Worm (Caenorhabditis elegans) whole organism, L1 larva: Measurements from ENCODE around the gene D1046.2.

Source experiments
- C34B4.2 ChIP-seq: sonication (generic microtip); optimal IDR thresholded peaks from 2 replicates; lab custom pipeline; 2017; ENCODE audit warnings: mild to moderate bottlenecking, missing genetic modification characterization, missing compliant biosample characterization
- F16B12.6 ChIP-seq: fragments of 150-350 bp; optimal IDR thresholded peaks from 2 replicates; lab custom pipeline; 2014; ENCODE audit warnings: missing biosample characterization, missing genetic modification characterization
- Y116A8C.19 ChIP-seq: sonication (generic microtip); optimal IDR thresholded peaks from 2 replicates; lab custom pipeline; 2016; ENCODE audit warnings: missing compliant biosample characterization, missing genetic modification characterization, borderline replicate concordance
- alr-1 ChIP-seq: fragments of 200-800 bp; sonication (Bioruptor generic); optimal IDR thresholded peaks from 2 replicates; lab custom pipeline; 2018; ENCODE audit warnings: borderline replicate concordance, mild to moderate bottlenecking, missing genetic modification characterization, missing compliant biosample characterization
- aly-2 ChIP-seq: fragments of 150-350 bp; optimal IDR thresholded peaks from 2 replicates; lab custom pipeline; 2014; ENCODE audit warnings: missing biosample characterization, missing genetic modification characterization
- ama-1 ChIP-seq: fragments of 150-350 bp; optimal IDR thresholded peaks from 2 replicates; lab custom pipeline; 2014
- blmp-1 ChIP-seq: fragments of 150-350 bp; optimal IDR thresholded peaks from 2 replicates; lab custom pipeline; 2014; ENCODE audit warnings: missing biosample characterization, missing genetic modification characterization
- ceh-63 ChIP-seq: fragments of 200-800 bp; sonication (Bioruptor generic); optimal IDR thresholded peaks from 2 replicates; lab custom pipeline; 2018; ENCODE audit warnings: mild to moderate bottlenecking, missing genetic modification characterization, missing compliant biosample characterization
- ceh-88 ChIP-seq: fragments of 200-800 bp; sonication (Bioruptor generic); IDR thresholded peaks from 2 replicates; pipeline ENCODE4 v1.3.6; 2022; ENCODE audit warnings: missing genetic modification characterization, missing compliant biosample characterization
- ceh-90 ChIP-seq: sonication (generic microtip); optimal IDR thresholded peaks from 2 replicates; lab custom pipeline; 2016; ENCODE audit warnings: missing genetic modification characterization, missing compliant biosample characterization
- ces-1 ChIP-seq: fragments of 150-350 bp; optimal IDR thresholded peaks from 2 replicates; lab custom pipeline; 2014; ENCODE audit warnings: missing biosample characterization, missing genetic modification reagents, missing genetic modification characterization
- dpl-1 ChIP-seq, 3 experiments: fragments of 150-350 bp in 2 of 3; sonication (generic microtip) in 1 of 3; optimal IDR thresholded peaks; 2 replicates each; lab custom pipeline; 2014 to 2017; ENCODE audit warnings: missing biosample characterization in 3 of 3, missing genetic modification characterization in 3 of 3, missing genetic modification reagents in 3 of 3
- dsc-1 ChIP-seq: sonication (generic microtip); optimal IDR thresholded peaks from 2 replicates; lab custom pipeline; 2016; ENCODE audit warnings: mild to moderate bottlenecking, missing genetic modification characterization, missing compliant biosample characterization
- efl-1 ChIP-seq, 4 experiments: fragments of 150-350 bp; optimal IDR thresholded peaks in 3 of 4; peaks in 1 of 4; 1 replicate in 1 of 4; 2 replicates in 3 of 4; lab custom pipeline; 2014; ENCODE audit warnings: missing biosample characterization in 2 of 4, missing genetic modification characterization in 2 of 4, missing genetic modification reagents in 2 of 4
- efl-3 ChIP-seq: fragments of 200-800 bp; sonication (Bioruptor generic); optimal IDR thresholded peaks from 2 replicates; lab custom pipeline; 2018; ENCODE audit warnings: mild to moderate bottlenecking, missing genetic modification characterization, missing compliant biosample characterization
- elt-2 ChIP-seq: sonication (generic microtip); optimal IDR thresholded peaks from 2 replicates; lab custom pipeline; 2016; ENCODE audit warnings: missing genetic modification characterization, mild to moderate bottlenecking, inconsistent platforms, missing compliant biosample characterization, missing genetic modification reagents
- elt-3 ChIP-seq, 6 experiments: fragments of 150-350 bp in 1 of 6; sonication (generic microtip); optimal IDR thresholded peaks; 2 replicates each; lab custom pipeline; 2017 to 2018; ENCODE audit warnings: missing biosample characterization in 6 of 6, missing genetic modification characterization in 6 of 6, inconsistent platforms in 1 of 6
- ets-5 ChIP-seq: fragments of 200-800 bp; sonication (Bioruptor generic); IDR thresholded peaks from 2 replicates; pipeline ENCODE4 v1.3.6; 2022; ENCODE audit warnings: missing genetic modification characterization, missing compliant biosample characterization
- fkh-4 ChIP-seq: sonication (generic microtip); optimal IDR thresholded peaks from 2 replicates; lab custom pipeline; 2016; ENCODE audit warnings: missing compliant biosample characterization, missing genetic modification characterization, borderline replicate concordance
- fkh-8 ChIP-seq: sonication (generic microtip); optimal IDR thresholded peaks from 2 replicates; lab custom pipeline; 2016; ENCODE audit warnings: mild to moderate bottlenecking, missing genetic modification characterization, missing compliant biosample characterization
- grh-1 ChIP-seq: fragments of 200-800 bp; sonication (Bioruptor generic); IDR thresholded peaks from 2 replicates; pipeline ENCODE4 v1.3.6; 2022; ENCODE audit warnings: missing genetic modification reagents, missing genetic modification characterization, missing compliant biosample characterization
- hlh-17 ChIP-seq: fragments of 200-800 bp; sonication (Bioruptor generic); optimal IDR thresholded peaks from 2 replicates; lab custom pipeline; 2018; ENCODE audit warnings: missing genetic modification characterization, mild to moderate bottlenecking, missing compliant biosample characterization, moderate library complexity, borderline replicate concordance
- irx-1 ChIP-seq: sonication (generic microtip); optimal IDR thresholded peaks from 2 replicates; lab custom pipeline; 2016; ENCODE audit warnings: missing genetic modification characterization, missing compliant biosample characterization
- isw-1 ChIP-seq: fragments of 200-800 bp; sonication (Bioruptor generic); IDR thresholded peaks from 2 replicates; pipeline ENCODE4 v1.3.6; 2022; ENCODE audit warnings: missing genetic modification characterization, missing compliant biosample characterization
- lin-13 ChIP-seq: fragments of 150-350 bp; optimal IDR thresholded peaks from 2 replicates; lab custom pipeline; 2014; ENCODE audit warnings: missing biosample characterization, missing genetic modification reagents, missing genetic modification characterization
- lin-14 ChIP-seq: fragments of 200-800 bp; sonication (Bioruptor generic); optimal IDR thresholded peaks from 2 replicates; lab custom pipeline; 2018; ENCODE audit warnings: mild to moderate bottlenecking, missing genetic modification characterization, moderate library complexity, missing compliant biosample characterization
- lin-15B ChIP-seq: fragments of 150-350 bp; sonication (generic microtip); optimal IDR thresholded peaks from 3 replicates; lab custom pipeline; 2014; ENCODE audit warnings: missing biosample characterization, missing genetic modification characterization
- lsy-2 ChIP-seq, 2 experiments: fragments of 150-350 bp; optimal IDR thresholded peaks; 2 replicates each; lab custom pipeline; 2014; ENCODE audit warnings: missing biosample characterization in 2 of 2, missing genetic modification characterization in 2 of 2
- mdl-1 ChIP-seq, 2 experiments: fragments of 150-350 bp; optimal IDR thresholded peaks; 2 replicates each; lab custom pipeline; 2014 to 2017; ENCODE audit warnings: missing biosample characterization in 2 of 2, missing genetic modification characterization in 2 of 2, inconsistent platforms in 1 of 2
- nhr-12 ChIP-seq: sonication (generic microtip); optimal IDR thresholded peaks from 2 replicates; lab custom pipeline; 2017; ENCODE audit warnings: missing biosample characterization, missing genetic modification characterization
- nhr-20 ChIP-seq: sonication (generic microtip); optimal IDR thresholded peaks from 2 replicates; lab custom pipeline; 2016; ENCODE audit warnings: mild to moderate bottlenecking, missing genetic modification characterization, missing compliant biosample characterization
- nhr-237 ChIP-seq: fragments of 150-350 bp; optimal IDR thresholded peaks from 2 replicates; lab custom pipeline; 2014; ENCODE audit warnings: missing biosample characterization, missing genetic modification characterization
- nhr-76 ChIP-seq: sonication (generic microtip); optimal IDR thresholded peaks from 2 replicates; lab custom pipeline; 2017; ENCODE audit warnings: missing biosample characterization, missing genetic modification characterization
- pag-3 ChIP-seq: sonication (generic microtip); optimal IDR thresholded peaks from 2 replicates; lab custom pipeline; 2017; ENCODE audit warnings: missing genetic modification characterization, mild to moderate bottlenecking, missing compliant biosample characterization, antibody characterized with exemption, borderline replicate concordance; ENCODE audit not compliant: insufficient read depth
- pax-3 ChIP-seq: fragments of 200-800 bp; sonication (Bioruptor generic); optimal IDR thresholded peaks from 2 replicates; lab custom pipeline; 2018; ENCODE audit warnings: mild to moderate bottlenecking, missing genetic modification characterization, moderate library complexity, missing compliant biosample characterization
- pqm-1 ChIP-seq: sonication (generic microtip); optimal IDR thresholded peaks from 3 replicates; lab custom pipeline; 2017; ENCODE audit warnings: missing biosample characterization, missing genetic modification characterization
- rnt-1 ChIP-seq: sonication (generic microtip); optimal IDR thresholded peaks from 2 replicates; lab custom pipeline; 2016; ENCODE audit warnings: mild to moderate bottlenecking, missing genetic modification characterization, moderate library complexity, missing compliant biosample characterization
- snpc-4 ChIP-seq: fragments of 150-350 bp; optimal IDR thresholded peaks from 2 replicates; lab custom pipeline; 2014; ENCODE audit warnings: missing biosample characterization, missing genetic modification characterization
- sptf-1 ChIP-seq: fragments of 150-350 bp; optimal IDR thresholded peaks from 2 replicates; lab custom pipeline; 2014; ENCODE audit warnings: missing biosample characterization, missing genetic modification characterization
- tbx-2 ChIP-seq: sonication (generic microtip); optimal IDR thresholded peaks from 2 replicates; lab custom pipeline; 2016; ENCODE audit warnings: missing genetic modification characterization, missing compliant biosample characterization
- unc-130 ChIP-seq: fragments of 150-350 bp; optimal IDR thresholded peaks from 2 replicates; lab custom pipeline; 2017; ENCODE audit warnings: missing biosample characterization, missing genetic modification characterization, inconsistent platforms
- unc-30 ChIP-seq: sonication (generic microtip); optimal IDR thresholded peaks from 2 replicates; lab custom pipeline; 2017; ENCODE audit warnings: missing biosample characterization, missing genetic modification characterization
- unc-62 ChIP-seq: fragments of 150-350 bp; optimal IDR thresholded peaks from 2 replicates; lab custom pipeline; 2014; ENCODE audit warnings: missing biosample characterization, missing genetic modification reagents, missing genetic modification characterization
- unc-86 ChIP-seq: sonication (generic microtip); optimal IDR thresholded peaks from 2 replicates; lab custom pipeline; 2016; ENCODE audit warnings: missing genetic modification characterization, missing compliant biosample characterization
- vab-15 ChIP-seq: sonication (generic microtip); optimal IDR thresholded peaks from 2 replicates; lab custom pipeline; 2017; ENCODE audit warnings: missing genotype, mild to moderate bottlenecking, missing genetic modification characterization, missing compliant biosample characterization
- xbp-1 ChIP-seq: sonication (generic microtip); optimal IDR thresholded peaks from 2 replicates; lab custom pipeline; 2016; ENCODE audit warnings: missing genetic modification characterization, missing compliant biosample characterization
- zag-1 ChIP-seq: fragments of 150-350 bp; optimal IDR thresholded peaks from 2 replicates; lab custom pipeline; 2014; ENCODE audit warnings: missing biosample characterization, missing genetic modification characterization
- zip-4 ChIP-seq: fragments of 200-800 bp; sonication (Bioruptor generic); optimal IDR thresholded peaks from 2 replicates; lab custom pipeline; 2018; ENCODE audit warnings: mild to moderate bottlenecking, missing genetic modification characterization, moderate library complexity, missing compliant biosample characterization
- ztf-4 ChIP-seq: fragments of 150-350 bp; optimal IDR thresholded peaks from 2 replicates; lab custom pipeline; 2014; ENCODE audit warnings: missing biosample characterization, missing genetic modification characterization

The D1046.2 gene

ce11 chrIV:8949078-8950039 lies 23.5 kb upstream of the D1046.2 start:
- TF ChIP-seq ama-1 (lab: Kevin White, UChicago) (peak; percentile 60), snpc-4 (peak; percentile 63), xbp-1 (tag; lab: Kevin White, UChicago) (peak; percentile 64), elt-2 (peak; percentile 58), unc-130 (tag; lab: Kevin White, UChicago) (peak; percentile 48), elt-3 (tag; optimal IDR thresholded peaks at IDR 0.05; lab: Kevin White, UChicago) (peak in 2 of 6 experiments; percentile 86 to 88), Y116A8C.19 (no peak), nhr-20 (tag; lab: Kevin White, UChicago) (peak; percentile 95), isw-1 (GFP tag; lab: Robert Waterston, UW) (peak; percentile 21; the same call in 1 of the 2 replicates), fkh-4 (tag; lab: Kevin White, UChicago) (no peak), pqm-1 (tag; lab: Kevin White, UChicago) (no peak), F16B12.6 (no peak), efl-3 (GFP tag; lab: Kevin White, UChicago) (no peak), lin-14 (peak; percentile 95), lin-15B (tag; lab: Kevin White, UChicago) (no peak), dsc-1 (tag; lab: Kevin White, UChicago) (no peak), ces-1 (GFP tag; lab: Kevin White, UChicago) (no peak), zag-1 (tag; lab: Kevin White, UChicago) (no peak), vab-15 (tag; lab: Kevin White, UChicago) (peak; percentile 46), ztf-4 (tag; lab: Kevin White, UChicago) (no peak), ceh-63 (GFP tag; lab: Kevin White, UChicago) (no peak), blmp-1 (tag; lab: Kevin White, UChicago) (peak; percentile 92), hlh-17 (GFP tag; lab: Kevin White, UChicago) (no peak), fkh-8 (tag; lab: Kevin White, UChicago) (peak; percentile 43), efl-1 (optimal IDR thresholded peaks at IDR 0.05; lab: Kevin White, UChicago) (peak; percentile 41 to 53), efl-1 (GFP tag; optimal IDR thresholded peaks at IDR 0.05 in 1 of 2; lab: Kevin White, UChicago) (peak; percentile 23 to 96), lin-13 (GFP tag; lab: Kevin White, UChicago) (peak; percentile 22), mdl-1 (tag; optimal IDR thresholded peaks at IDR 0.05; lab: Kevin White, UChicago) (peak in 1 of 2 experiments; percentile 99), pag-3 (tag; lab: Kevin White, UChicago) (no peak), dpl-1 (GFP tag; optimal IDR thresholded peaks at IDR 0.05; lab: Kevin White, UChicago) (peak; percentile 23 to 70 (median 53)), grh-1 (peak; percentile 94; the same call in 1 of the 2 replicates), ceh-88 (GFP tag; lab: Robert Waterston, UW) (peak; percentile 43; the same call in 1 of the 2 replicates), lsy-2 (tag; optimal IDR thresholded peaks at IDR 0.05; lab: Kevin White, UChicago) (peak; percentile 81 to 82), pax-3 (tag; lab: Kevin White, UChicago) (peak; percentile 65), unc-30 (tag; lab: Kevin White, UChicago) (no peak), unc-86 (tag; lab: Kevin White, UChicago) (no peak), C34B4.2 (no peak), ets-5 (GFP tag; lab: Robert Waterston, UW) (no peak), rnt-1 (tag; lab: Kevin White, UChicago) (peak; percentile 29), tbx-2 (tag; lab: Kevin White, UChicago) (peak; percentile 79), alr-1 (tag; lab: Kevin White, UChicago) (no peak), nhr-76 (tag; lab: Kevin White, UChicago) (no peak), nhr-12 (tag; lab: Kevin White, UChicago) (no peak), nhr-237 (tag; lab: Kevin White, UChicago) (no peak), sptf-1 (tag; lab: Kevin White, UChicago) (no peak), irx-1 (tag; lab: Kevin White, UChicago) (peak; percentile 65), unc-62 (GFP tag; lab: Kevin White, UChicago) (no peak), ceh-90 (no peak), aly-2 (tag; lab: Kevin White, UChicago) (no peak), zip-4 (GFP tag; lab: Kevin White, UChicago) (no peak)
